Worm (Caenorhabditis elegans): ENCODE results near the gene srj-14.

ce11 chrV:7413107-7413774, 43.7 kb downstream of the srj-14 start, which contains the start of gene F18E3.11:
- TF ChIP-seq lin-39 (tag; optimal IDR thresholded peaks at IDR 0.05) (no peak), unc-62 (GFP tag; optimal IDR thresholded peaks at IDR 0.05) (no peak)
